Fruit fly (Drosophila melanogaster): ENCODE data around the gene CG43091.

CG43091 gene

dm6 chr3R:22720808-22721306 is 47.7 kb downstream of the CG43091 start, which contains the start of gene wge (continued):
- TF ChIP-seq nmo (GFP tag; optimal IDR thresholded peaks at IDR 0.05) = peak; percentile 21
- TF ChIP-seq CG18262 (tag; optimal IDR thresholded peaks at IDR 0.05) = peak; percentile 18
- TF ChIP-seq CG32772 (GFP tag; IDR thresholded peaks at IDR 0.05) = peak; percentile 60
- peak; percentile 96 for TF ChIP-seq CG11560 (tag; IDR thresholded peaks at IDR 0.05)
- no peak for TF ChIP-seq Mad (GFP tag; optimal IDR thresholded peaks at IDR 0.05)
- TF ChIP-seq CG4404 (GFP tag; IDR thresholded peaks at IDR 0.05) = no peak
- peak; percentile 81 for TF ChIP-seq kay (GFP tag; optimal IDR thresholded peaks at IDR 0.05)
- no peak for TF ChIP-seq Elba2 (GFP tag; optimal IDR thresholded peaks at IDR 0.05)
- no peak for TF ChIP-seq CG16863 (GFP tag; optimal IDR thresholded peaks at IDR 0.05)
- peak; percentile 5 for TF ChIP-seq sug (tag; optimal IDR thresholded peaks at IDR 0.05)
- TF ChIP-seq sqz (GFP tag; optimal IDR thresholded peaks at IDR 0.05) = peak; percentile 89
- peak; percentile 74 for TF ChIP-seq MESR4 (GFP tag; optimal IDR thresholded peaks at IDR 0.05)
- TF ChIP-seq odd (GFP tag; optimal IDR thresholded peaks at IDR 0.05) = no peak
- TF ChIP-seq gt (GFP tag; IDR thresholded peaks at IDR 0.05) = no peak
- peak; percentile 91 for TF ChIP-seq Dref (GFP tag; IDR thresholded peaks at IDR 0.05)
- no peak for TF ChIP-seq Mrtf (GFP tag; IDR thresholded peaks at IDR 0.05)
- TF ChIP-seq abd-A (tag; optimal IDR thresholded peaks at IDR 0.05) = peak; percentile 31
- no peak for TF ChIP-seq CG10979 (tag; optimal IDR thresholded peaks at IDR 0.05)
- TF ChIP-seq Sry-δ (GFP tag; optimal IDR thresholded peaks at IDR 0.05) = peak; percentile 53
- peak; percentile 34 for TF ChIP-seq CG1603 (tag; optimal IDR thresholded peaks at IDR 0.05)
- peak; percentile 72 for TF ChIP-seq nerfin-1 (tag; optimal IDR thresholded peaks at IDR 0.05)
- peak; percentile 40; the same call in 1 of the 2 replicates for TF ChIP-seq Drgx (GFP tag; IDR thresholded peaks at IDR 0.05)
- TF ChIP-seq CG9817 (tag; optimal IDR thresholded peaks at IDR 0.05) = no peak
- TF ChIP-seq CG13287 (GFP tag; IDR thresholded peaks at IDR 0.05; ENCODE audit: partially characterized antibody) = peak; percentile 79
- no peak for TF ChIP-seq wdn (GFP tag; IDR thresholded peaks at IDR 0.05)
- no peak for TF ChIP-seq sc (optimal IDR thresholded peaks at IDR 0.05)
- TF ChIP-seq sc (GFP tag; optimal IDR thresholded peaks at IDR 0.05) = no peak

dm6 chr3R:22719607-22719949 is 49.0 kb downstream of the CG43091 start:
- TF ChIP-seq ara (GFP tag; IDR thresholded peaks at IDR 0.05) (no peak), grau (tag; optimal IDR thresholded peaks at IDR 0.05) (peak; percentile 33), dmrt99B (tag; optimal IDR thresholded peaks at IDR 0.05) (peak; percentile 65), row (GFP tag; IDR thresholded peaks at IDR 0.05) (peak; percentile 68), lilli (GFP tag; optimal IDR thresholded peaks at IDR 0.05) (peak; percentile 14), CG10267 (tag; optimal IDR thresholded peaks at IDR 0.05) (peak; percentile 51), da (GFP tag; optimal IDR thresholded peaks at IDR 0.05) (no peak), CG4707 (GFP tag; optimal IDR thresholded peaks at IDR 0.05) (no peak), esg (GFP tag; conservative IDR thresholded peaks at IDR 0.05) (peak; percentile 23; the same call in 1 of the 2 replicates), Asciz (GFP tag; optimal IDR thresholded peaks at IDR 0.05) (no peak), CG3407 (GFP tag; optimal IDR thresholded peaks at IDR 0.05) (no peak), ind (GFP tag; optimal IDR thresholded peaks at IDR 0.05) (peak; percentile 25), Ets97D (GFP tag; optimal IDR thresholded peaks at IDR 0.05) (no peak), CG32532 (GFP tag; IDR thresholded peaks at IDR 0.05) (peak; percentile 10; the same call in 1 of the 2 replicates), lmd (GFP tag; IDR thresholded peaks at IDR 0.05) (peak; percentile 21; the same call in 1 of the 2 replicates), sim (GFP tag; IDR thresholded peaks at IDR 0.05) (no peak), her (GFP tag; optimal IDR thresholded peaks at IDR 0.05) (no peak), ci (GFP tag; IDR thresholded peaks at IDR 0.05) (peak; percentile 40; the same call in 1 of the 3 replicates), CG4730 (GFP tag; IDR thresholded peaks at IDR 0.05) (no peak), pan (optimal IDR thresholded peaks at IDR 0.05) (no peak), pan (GFP tag; optimal IDR thresholded peaks at IDR 0.05 in 1 of 2, IDR thresholded peaks at IDR 0.05 in 1 of 2) (peak in 1 of 2 experiments; percentile 14), Myb (GFP tag; optimal IDR thresholded peaks at IDR 0.05) (no peak), lola (GFP tag; optimal IDR thresholded peaks at IDR 0.05) (peak in 1 of 3 experiments; percentile 26), seq (GFP tag; IDR thresholded peaks at IDR 0.05) (peak; percentile 57), tap (tag; optimal IDR thresholded peaks at IDR 0.05) (peak; percentile 8), CG14710 (tag; optimal IDR thresholded peaks at IDR 0.05) (peak; percentile 55)

All from whole organism, embryonic.